Fruit fly (Drosophila melanogaster) Kc167 (cell line): ENCODE results near the gene CG17770.

Experiments
- Myc ChIP-seq: fragments of >200 bp; optimal IDR thresholded peaks from 2 replicates; lab custom pipeline; 2017; ENCODE audit warnings: missing external identifiers
- h ChIP-seq: fragments of >200 bp; optimal IDR thresholded peaks from 3 replicates; lab custom pipeline; 2018; ENCODE audit warnings: missing external identifiers
- insv ChIP-seq: fragments of >200 bp; optimal IDR thresholded peaks from 3 replicates; lab custom pipeline; 2018; ENCODE audit warnings: missing external identifiers
- psq ChIP-seq: fragments of >200 bp; optimal IDR thresholded peaks from 2 replicates; lab custom pipeline; 2017; ENCODE audit warnings: missing external identifiers

DNA sequence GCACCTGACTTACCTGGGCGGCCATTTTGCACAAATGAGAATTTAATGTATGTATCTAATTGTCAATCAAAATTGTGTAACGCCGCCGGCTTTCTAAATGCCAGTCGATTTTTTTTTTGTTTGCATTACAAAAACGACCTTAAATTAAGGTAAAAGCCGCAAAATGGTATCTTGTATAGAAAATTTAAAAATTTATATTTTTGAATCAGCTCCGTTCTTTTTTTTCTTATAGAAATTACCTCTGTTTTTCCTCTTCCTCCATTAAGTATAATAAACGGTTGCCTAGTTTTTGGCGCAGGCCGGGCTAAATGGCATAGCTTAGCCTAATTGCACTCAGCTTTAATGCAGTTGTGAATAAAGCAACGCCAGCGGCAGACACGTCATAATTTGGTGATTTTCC is 24.5 kb upstream of the CG17770 start, which contains the start of gene CG4960:
- TF ChIP-seq insv (no peak), h (no peak), Myc (lab: Kevin White, UChicago) (no peak), psq (lab: Kevin White, UChicago) (no peak)
